Fruit fly (Drosophila melanogaster) whole organism, embryonic: ENCODE results near the gene IleRS-m.
A peak's percentile ranks its signal among the peaks of the same experiment; 100 is the strongest.

ENCODE experiments used
- Asciz ChIP-seq: fragments of 200-800 bp; sonication (Bioruptor generic); optimal IDR thresholded peaks from 2 replicates; lab custom pipeline; 2017; ENCODE audit warnings: missing biosample characterization, mild to moderate bottlenecking, missing genetic modification characterization, missing genetic modification reagents
- BtbVII ChIP-seq: fragments of 200-800 bp; sonication (Bioruptor generic); optimal IDR thresholded peaks from 3 replicates; lab custom pipeline; 2017; ENCODE audit warnings: missing biosample characterization, mild to moderate bottlenecking, missing genetic modification characterization
- CG11093 ChIP-seq: fragments of 200-800 bp; sonication (Bioruptor generic); IDR thresholded peaks from 3 replicates; pipeline ENCODE4 v1.3.6; 2022; ENCODE audit warnings: missing biosample characterization, missing genetic modification characterization
- CG11696 ChIP-seq: fragments of 200-800 bp; sonication (Bioruptor generic); IDR thresholded peaks from 2 replicates; pipeline ENCODE4 v1.3.6; 2022; ENCODE audit warnings: missing biosample characterization, missing genetic modification characterization
- CG13287 ChIP-seq: fragments of 200-800 bp; sonication (Bioruptor generic); IDR thresholded peaks from 2 replicates; pipeline ENCODE4 v1.3.6; 2022; ENCODE audit warnings: missing biosample characterization, missing genetic modification characterization; ENCODE audit not compliant: partially characterized antibody
- CG14710 ChIP-seq: fragments of 200-800 bp; sonication (Bioruptor generic); optimal IDR thresholded peaks from 3 replicates; lab custom pipeline; 2019; ENCODE audit warnings: missing biosample characterization, mild to moderate bottlenecking, missing genetic modification characterization, moderate library complexity
- CG17359 ChIP-seq: fragments of 200-800 bp; sonication (Bioruptor generic); optimal IDR thresholded peaks from 3 replicates; lab custom pipeline; 2018; ENCODE audit warnings: missing biosample characterization, mild to moderate bottlenecking, missing genetic modification characterization, moderate library complexity
- CG17568 ChIP-seq: fragments of 200-800 bp; sonication (Bioruptor generic); optimal IDR thresholded peaks from 2 replicates; lab custom pipeline; 2018; ENCODE audit warnings: missing biosample characterization, mild to moderate bottlenecking, missing genetic modification characterization, moderate library complexity
- CG18619 ChIP-seq: fragments of 200-800 bp; sonication (Bioruptor generic); optimal IDR thresholded peaks from 3 replicates; lab custom pipeline; 2017; ENCODE audit warnings: missing biosample characterization, mild to moderate bottlenecking, missing genetic modification characterization
- CG18764 ChIP-seq: fragments of 200-800 bp; sonication (Bioruptor generic); optimal IDR thresholded peaks from 3 replicates; lab custom pipeline; 2016; ENCODE audit warnings: missing biosample characterization, missing genetic modification characterization
- CG30020 ChIP-seq: fragments of 200-800 bp; optimal IDR thresholded peaks from 2 replicates; lab custom pipeline; 2019; ENCODE audit warnings: missing biosample characterization, mild to moderate bottlenecking, missing genetic modification characterization, moderate library complexity
- CG31441 ChIP-seq: fragments of 200-800 bp; sonication (Bioruptor generic); IDR thresholded peaks from 2 replicates; pipeline ENCODE4 v1.3.6; 2022; ENCODE audit warnings: missing biosample characterization, missing genetic modification characterization
- CG3726 ChIP-seq: fragments of 200-800 bp; sonication (Bioruptor generic); IDR thresholded peaks from 3 replicates; pipeline ENCODE4, ENCODE4 v1.3.6; 2022; ENCODE audit warnings: missing biosample characterization, missing genetic modification characterization
- CG4707 ChIP-seq: fragments of 200-800 bp; sonication (Bioruptor generic); optimal IDR thresholded peaks from 2 replicates; lab custom pipeline; 2018; ENCODE audit warnings: missing biosample characterization, mild to moderate bottlenecking, missing genetic modification characterization, moderate library complexity
- CG4854 ChIP-seq: fragments of 200-800 bp; sonication (Bioruptor generic); optimal IDR thresholded peaks from 2 replicates; lab custom pipeline; 2016; ENCODE audit warnings: missing biosample characterization, missing genetic modification characterization, inconsistent platforms
- CG6254 ChIP-seq: fragments of 200-800 bp; sonication (Bioruptor generic); optimal IDR thresholded peaks from 3 replicates; lab custom pipeline; 2017; ENCODE audit warnings: mild to moderate bottlenecking, missing biosample characterization, missing genetic modification reagents, missing genetic modification characterization
- CG6683 ChIP-seq: fragments of 200-800 bp; sonication (Bioruptor generic); optimal IDR thresholded peaks from 2 replicates; lab custom pipeline; 2017; ENCODE audit warnings: missing biosample characterization, mild to moderate bottlenecking, missing genetic modification characterization, missing genetic modification reagents
- CG6854 ChIP-seq: fragments of 200-800 bp; sonication (Bioruptor generic); optimal IDR thresholded peaks from 3 replicates; lab custom pipeline; 2017; ENCODE audit warnings: missing biosample characterization, mild to moderate bottlenecking, missing genetic modification characterization
- CG8281 ChIP-seq: fragments of 200-800 bp; sonication (Bioruptor generic); optimal IDR thresholded peaks from 2 replicates; lab custom pipeline; 2018; ENCODE audit warnings: missing biosample characterization, mild to moderate bottlenecking, missing genetic modification characterization, moderate library complexity
- CG8924 ChIP-seq: fragments of 200-800 bp; optimal IDR thresholded peaks from 3 replicates; lab custom pipeline; 2019; ENCODE audit warnings: missing biosample characterization, mild to moderate bottlenecking, missing genetic modification characterization, moderate library complexity
- CG9437 ChIP-seq: fragments of 200-800 bp; sonication (Bioruptor generic); optimal IDR thresholded peaks from 2 replicates; lab custom pipeline; 2018; ENCODE audit warnings: missing biosample characterization, mild to moderate bottlenecking, missing genetic modification characterization
- CG9876 ChIP-seq: fragments of 200-800 bp; sonication (Bioruptor generic); optimal IDR thresholded peaks from 2 replicates; lab custom pipeline; 2016; ENCODE audit warnings: missing biosample characterization, missing genetic modification characterization
- CHES-1-like ChIP-seq: fragments of 200-800 bp; sonication (Bioruptor generic); optimal IDR thresholded peaks from 2 replicates; lab custom pipeline; 2016; ENCODE audit warnings: missing biosample characterization, missing genetic modification characterization
- Camta ChIP-seq: fragments of 200-800 bp; sonication (Bioruptor generic); optimal IDR thresholded peaks from 2 replicates; lab custom pipeline; 2016; ENCODE audit warnings: missing biosample characterization, missing genetic modification characterization
- Doc3 ChIP-seq: fragments of 200-800 bp; sonication (Bioruptor generic); IDR thresholded peaks from 3 replicates; pipeline ENCODE4 v1.3.6; 2022; ENCODE audit warnings: missing biosample characterization, missing genetic modification characterization; ENCODE audit not compliant: partially characterized antibody
- Drgx ChIP-seq: fragments of 200-800 bp; sonication (Bioruptor generic); IDR thresholded peaks from 2 replicates; pipeline ENCODE4 v1.3.6; 2022; ENCODE audit warnings: missing biosample characterization, missing genetic modification characterization
- Ets65A ChIP-seq: fragments of 200-800 bp; sonication (Bioruptor generic); peaks from one replicate; lab custom pipeline; 2016; ENCODE audit warnings: missing biosample characterization, missing genetic modification characterization
- H2.0 ChIP-seq: fragments of 200-800 bp; sonication (Bioruptor generic); IDR thresholded peaks from 2 replicates; pipeline ENCODE4 v1.3.6; 2022; ENCODE audit warnings: missing biosample characterization, missing genetic modification characterization
- HLH54F ChIP-seq: fragments of 200-800 bp; sonication (Bioruptor generic); optimal IDR thresholded peaks from 3 replicates; lab custom pipeline; 2016; ENCODE audit warnings: missing biosample characterization, missing genetic modification characterization
- HmgD ChIP-seq: fragments of 200-800 bp; sonication (Bioruptor generic); optimal IDR thresholded peaks from 3 replicates; lab custom pipeline; 2016; ENCODE audit warnings: missing biosample characterization, missing genetic modification characterization
- Hr3 ChIP-seq: fragments of 200-800 bp; sonication (Bioruptor generic); optimal IDR thresholded peaks from 3 replicates; lab custom pipeline; 2016; ENCODE audit warnings: missing biosample characterization, missing genetic modification characterization
- Hr51 ChIP-seq, 2 experiments: fragments of 200-800 bp; sonication (Bioruptor generic); optimal IDR thresholded peaks; 2 replicates in 1 of 2; 3 replicates in 1 of 2; lab custom pipeline; 2016 to 2018; ENCODE audit warnings: missing biosample characterization in 2 of 2, missing genetic modification characterization in 2 of 2, mild to moderate bottlenecking in 1 of 2, moderate library complexity in 1 of 2
- MESR4 ChIP-seq: fragments of 200-800 bp; sonication (Bioruptor generic); optimal IDR thresholded peaks from 2 replicates; lab custom pipeline; 2018; ENCODE audit warnings: missing biosample characterization, mild to moderate bottlenecking, missing genetic modification characterization, moderate library complexity
- Sin3A ChIP-seq: fragments of >200 bp; optimal IDR thresholded peaks from 2 replicates; lab custom pipeline; 2018
- Vsx1 ChIP-seq: fragments of 200-800 bp; sonication (Bioruptor generic); optimal IDR thresholded peaks from 2 replicates; lab custom pipeline; 2017; ENCODE audit warnings: missing biosample characterization, mild to moderate bottlenecking, missing genetic modification characterization, missing genetic modification reagents
- abd-A ChIP-seq: fragments of 200-800 bp; sonication (Bioruptor generic); optimal IDR thresholded peaks from 3 replicates; lab custom pipeline; 2019; ENCODE audit warnings: missing biosample characterization, mild to moderate bottlenecking, missing genetic modification characterization, moderate library complexity
- bbx ChIP-seq: fragments of 200-800 bp; sonication (Bioruptor generic); IDR thresholded peaks from 2 replicates; pipeline ENCODE4 v1.3.6; 2022; ENCODE audit warnings: missing biosample characterization, missing genetic modification characterization; ENCODE audit not compliant: partially characterized antibody
- cas ChIP-seq: fragments of 200-800 bp; sonication (Bioruptor generic); IDR thresholded peaks from 2 replicates; pipeline ENCODE4 v1.3.6; 2022; ENCODE audit warnings: missing biosample characterization, missing genetic modification characterization
- chinmo ChIP-seq: fragments of 200-800 bp; sonication (Bioruptor generic); IDR thresholded peaks from 4 replicates; pipeline ENCODE4 v1.3.6; 2022; ENCODE audit warnings: missing biosample characterization, missing genetic modification characterization; ENCODE audit not compliant: partially characterized antibody
- dm ChIP-seq: fragments of 200-800 bp; sonication (Bioruptor generic); optimal IDR thresholded peaks from 3 replicates; lab custom pipeline; 2016; ENCODE audit warnings: missing biosample characterization, missing genetic modification characterization
- exex ChIP-seq: fragments of 200-800 bp; sonication (Bioruptor generic); optimal IDR thresholded peaks from 4 replicates; lab custom pipeline; 2018; ENCODE audit warnings: missing biosample characterization, mild to moderate bottlenecking, missing genetic modification characterization, moderate library complexity
- fd3F ChIP-seq: fragments of 200-800 bp; sonication (Bioruptor generic); optimal IDR thresholded peaks from 2 replicates; lab custom pipeline; 2018; ENCODE audit warnings: missing biosample characterization, mild to moderate bottlenecking, missing genetic modification characterization, moderate library complexity
- fd64A ChIP-seq: fragments of 200-800 bp; sonication (Bioruptor generic); optimal IDR thresholded peaks from 3 replicates; lab custom pipeline; 2018; ENCODE audit warnings: missing biosample characterization, mild to moderate bottlenecking, missing genetic modification characterization
- fu2 ChIP-seq: fragments of 200-800 bp; sonication (Bioruptor generic); optimal IDR thresholded peaks from 2 replicates; lab custom pipeline; 2016; ENCODE audit warnings: missing biosample characterization, missing genetic modification characterization
- grn ChIP-seq: fragments of 200-800 bp; sonication (Bioruptor generic); optimal IDR thresholded peaks from 3 replicates; lab custom pipeline; 2017; ENCODE audit warnings: missing biosample characterization, missing genetic modification characterization
- hb ChIP-seq: fragments of 200-800 bp; sonication (Bioruptor generic); IDR thresholded peaks from 3 replicates; pipeline ENCODE4 v1.3.6; 2022; ENCODE audit warnings: missing biosample characterization, missing genetic modification characterization; ENCODE audit not compliant: partially characterized antibody
- hbn ChIP-seq: fragments of 200-800 bp; sonication (Bioruptor generic); IDR thresholded peaks from 2 replicates; pipeline ENCODE4 v1.3.6; 2022; ENCODE audit warnings: missing biosample characterization, missing genetic modification characterization; ENCODE audit not compliant: partially characterized antibody
- pan ChIP-seq, 4 experiments: fragments of >200 bp in 3 of 4; fragments of 200-800 bp in 1 of 4; sonication (Bioruptor generic) in 1 of 4; optimal IDR thresholded peaks in 3 of 4; IDR thresholded peaks in 1 of 4; 2 replicates each; pipeline versions ENCODE4 v1.3.6 to Lab custom; 2017 to 2022; ENCODE audit warnings: missing biosample characterization in 2 of 4, missing genetic modification characterization in 2 of 4, mixed read lengths in 1 of 4
- vfl ChIP-seq: fragments of 200-800 bp; sonication (Bioruptor generic); optimal IDR thresholded peaks from 2 replicates; lab custom pipeline; 2016; ENCODE audit warnings: missing biosample characterization, missing genetic modification characterization

The IleRS-m gene

DNA sequence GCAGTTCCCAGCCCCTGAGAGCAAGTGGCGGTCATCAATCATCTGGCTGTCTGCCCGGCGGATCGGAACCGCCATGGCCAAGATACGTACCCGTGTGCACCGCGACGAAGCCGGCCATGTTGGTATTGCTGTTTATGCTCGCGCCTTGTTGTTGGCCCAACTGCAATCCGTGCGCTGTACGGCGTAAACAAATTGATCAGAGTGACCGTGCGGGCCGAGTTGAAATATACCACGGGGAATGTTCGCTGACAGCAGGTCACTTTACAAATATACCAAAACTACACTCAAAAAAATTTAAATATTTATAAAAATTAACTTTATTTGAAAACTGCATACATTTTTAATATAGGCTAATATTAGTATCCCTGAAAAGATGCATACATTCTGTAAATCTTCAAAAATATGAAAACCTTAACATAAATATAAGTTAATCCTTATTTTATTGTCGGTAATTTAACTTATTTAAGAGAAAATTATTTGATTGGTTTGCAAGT lies 12.7 kb upstream of the IleRS-m start, which contains the start of gene Tasp1 (continued):
- TF ChIP-seq fd64A = no peak
- peak; percentile 20 for TF ChIP-seq CG8281
- TF ChIP-seq exex (tag; lab: Kevin White, UChicago) = no peak
- no peak for TF ChIP-seq CG11093 (GFP tag; lab: Robert Waterston, UW)
- peak in 1 of 2 experiments; percentile 4 for TF ChIP-seq Hr51 (GFP tag; optimal IDR thresholded peaks at IDR 0.05; lab: Kevin White, UChicago)
- no peak for TF ChIP-seq HLH54F (GFP tag; lab: Kevin White, UChicago)
- peak; percentile 69 for TF ChIP-seq Ets65A (GFP tag; lab: Kevin White, UChicago)
- TF ChIP-seq Drgx = peak; percentile 36
- TF ChIP-seq pan (optimal IDR thresholded peaks at IDR 0.05; lab: Kevin White, UChicago) = no peak
- TF ChIP-seq pan (GFP tag; optimal IDR thresholded peaks at IDR 0.05 in 1 of 2, IDR thresholded peaks at IDR 0.05 in 1 of 2) = peak in 1 of 2 experiments; percentile 87
- no peak for TF ChIP-seq fu2
- no peak for TF ChIP-seq dm
- no peak for TF ChIP-seq hb
- TF ChIP-seq CG17568 (GFP tag; lab: Kevin White, UChicago) = no peak
- no peak for TF ChIP-seq CG11696 (GFP tag; lab: Robert Waterston, UW)
- no peak for TF ChIP-seq Asciz (GFP tag; lab: Kevin White, UChicago)
- no peak for TF ChIP-seq abd-A (tag; lab: Kevin White, UChicago)
- peak; percentile 78 for TF ChIP-seq CG8924 (tag; lab: Kevin White, UChicago)
- TF ChIP-seq CG18764 = peak; percentile 27
- TF ChIP-seq fd3F (GFP tag; lab: Kevin White, UChicago) = peak; percentile 49
- TF ChIP-seq CHES-1-like = peak; percentile 68
- TF ChIP-seq CG18619 (GFP tag; lab: Kevin White, UChicago) = peak; percentile 56
- no peak for TF ChIP-seq Camta (GFP tag; lab: Kevin White, UChicago)
- TF ChIP-seq hbn (GFP tag; lab: Robert Waterston, UW) = peak; percentile 23; the same call in 1 of the 2 replicates
- no peak for TF ChIP-seq CG9876 (GFP tag; lab: Kevin White, UChicago)
- peak; percentile 49 for TF ChIP-seq Hr3 (GFP tag; lab: Kevin White, UChicago)
- peak; percentile 59 for TF ChIP-seq H2.0 (GFP tag; lab: Robert Waterston, UW)
- peak; percentile 47 for TF ChIP-seq CG9437
- TF ChIP-seq CG31441 (GFP tag; lab: Robert Waterston, UW) = peak; percentile 79
- TF ChIP-seq Sin3A (lab: Kevin White, UChicago) = no peak
- peak; percentile 60 for TF ChIP-seq CG17359 (tag; lab: Kevin White, UChicago)
- peak; percentile 31 for TF ChIP-seq CG6683
- TF ChIP-seq CG4854 = no peak
- peak; percentile 46; the same call in 1 of the 2 replicates for TF ChIP-seq CG13287
- peak; percentile 82 for TF ChIP-seq MESR4 (GFP tag; lab: Kevin White, UChicago)
- TF ChIP-seq Vsx1 (GFP tag; lab: Kevin White, UChicago) = no peak
- peak; percentile 48 for TF ChIP-seq vfl (GFP tag; lab: Kevin White, UChicago)
- no peak for TF ChIP-seq CG6854 (GFP tag; lab: Kevin White, UChicago)
- TF ChIP-seq HmgD = no peak
- peak; percentile 22 for TF ChIP-seq CG6254
- TF ChIP-seq CG4707 (GFP tag; lab: Kevin White, UChicago) = no peak
- peak; percentile 26 for TF ChIP-seq CG30020 (tag; lab: Kevin White, UChicago)
- no peak for TF ChIP-seq BtbVII (GFP tag; lab: Kevin White, UChicago)
- no peak for TF ChIP-seq grn (GFP tag; lab: Kevin White, UChicago)
- peak; percentile 24; the same call in 1 of the 2 replicates for TF ChIP-seq bbx (GFP tag; lab: Robert Waterston, UW)
- 0 out of 4 replicates have a peak, but pooled peaks have one; percentile 31 for TF ChIP-seq chinmo
- TF ChIP-seq Doc3 (GFP tag; lab: Robert Waterston, UW) = no peak
- TF ChIP-seq cas (GFP tag; lab: Robert Waterston, UW) = peak; percentile 71; the same call in 1 of the 2 replicates
- no peak for TF ChIP-seq CG3726 (GFP tag; lab: Robert Waterston, UW)
- peak; percentile 68 for TF ChIP-seq CG14710 (tag; lab: Kevin White, UChicago)
